Worm (Caenorhabditis elegans): Measurements from ENCODE around the gene dyf-4.
A peak's percentile ranks its signal among the peaks of the same experiment; 100 is the strongest.

Gene dyf-4

DNA sequence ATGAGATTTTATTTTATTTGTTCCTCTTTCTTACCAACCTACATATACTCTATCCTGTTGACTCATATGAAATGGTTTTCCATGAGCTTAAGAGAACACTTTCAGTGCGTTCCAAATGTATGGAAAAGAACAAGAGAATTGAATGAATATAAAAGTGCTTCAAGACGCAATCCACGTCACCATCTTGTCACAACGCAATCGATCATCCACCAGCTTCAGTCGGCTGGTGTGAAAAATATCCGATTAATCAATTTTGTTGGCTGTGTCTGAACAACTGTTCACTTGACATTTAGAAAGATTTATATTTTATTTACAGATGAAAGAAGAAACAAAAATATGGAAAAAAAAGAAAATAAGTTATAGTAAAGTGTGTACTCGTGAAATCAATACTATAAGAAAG, 2.2 kb downstream of the dyf-4 start:
- TF ChIP-seq drap-1 (GFP tag; optimal IDR thresholded peaks at IDR 0.05): no peak
- peak; percentile 76 for TF ChIP-seq unc-62 (GFP tag; optimal IDR thresholded peaks at IDR 0.05)
- peak; percentile 24 for TF ChIP-seq hlh-1 (tag; optimal IDR thresholded peaks at IDR 0.05)

DNA sequence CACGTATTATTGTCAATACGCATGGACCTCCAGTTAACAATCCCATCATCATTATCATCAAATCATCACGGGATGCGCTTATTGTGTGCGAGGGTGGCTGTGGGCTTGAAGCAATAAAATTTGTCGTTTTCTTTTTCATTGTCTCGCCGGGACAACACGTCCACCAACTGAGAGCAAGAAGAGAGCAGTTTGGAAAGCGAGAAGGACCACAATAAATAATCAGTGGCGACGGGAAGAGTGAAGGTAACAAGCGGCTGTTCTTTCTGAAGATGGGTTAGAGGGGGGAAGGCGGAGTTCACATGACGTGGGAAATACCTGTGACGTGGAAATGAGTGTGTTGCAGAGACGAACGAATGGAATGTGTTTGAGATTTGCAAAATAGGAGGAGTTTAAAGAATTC, 6.8 kb downstream of the dyf-4 start:
- TF ChIP-seq drap-1 (GFP tag; optimal IDR thresholded peaks at IDR 0.05): no peak
- TF ChIP-seq hlh-1 (tag; optimal IDR thresholded peaks at IDR 0.05): peak; percentile 93
- TF ChIP-seq unc-62 (GFP tag; optimal IDR thresholded peaks at IDR 0.05): peak; percentile 79
- peak; percentile 84 for TF ChIP-seq unc-120 (tag; optimal IDR thresholded peaks at IDR 0.05; ENCODE audit: poor library complexity, severe bottlenecking)

DNA sequence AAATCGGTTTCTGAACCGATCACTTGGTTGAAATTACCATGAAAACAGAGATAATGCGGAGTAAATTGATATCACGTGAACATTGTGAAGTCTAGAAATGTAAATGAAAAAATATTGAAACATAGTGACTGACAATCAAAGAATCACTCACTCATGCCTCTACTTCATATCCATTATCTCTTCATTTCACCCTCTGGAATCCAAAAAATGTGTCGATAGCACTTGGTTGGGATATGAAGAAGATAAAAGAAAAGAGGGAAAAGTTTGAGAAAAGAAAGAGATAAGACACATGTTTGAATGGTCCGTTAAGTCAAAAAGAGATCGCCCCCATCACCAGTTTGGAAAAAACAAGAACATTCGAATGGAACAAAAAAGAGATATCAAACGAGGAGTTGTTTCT, 7.8 kb downstream of the dyf-4 start:
- no peak for TF ChIP-seq elt-1 (tag; optimal IDR thresholded peaks at IDR 0.05; ENCODE audit: borderline replicate concordance, insufficient read depth)
- TF ChIP-seq unc-120 (tag; optimal IDR thresholded peaks at IDR 0.05; ENCODE audit: poor library complexity, severe bottlenecking): peak; percentile 70
- peak; percentile 74 for TF ChIP-seq unc-62 (GFP tag; optimal IDR thresholded peaks at IDR 0.05)
- no peak for TF ChIP-seq lsy-2 (tag; optimal IDR thresholded peaks at IDR 0.05)
- TF ChIP-seq hlh-1 (tag; optimal IDR thresholded peaks at IDR 0.05): peak; percentile 47

DNA sequence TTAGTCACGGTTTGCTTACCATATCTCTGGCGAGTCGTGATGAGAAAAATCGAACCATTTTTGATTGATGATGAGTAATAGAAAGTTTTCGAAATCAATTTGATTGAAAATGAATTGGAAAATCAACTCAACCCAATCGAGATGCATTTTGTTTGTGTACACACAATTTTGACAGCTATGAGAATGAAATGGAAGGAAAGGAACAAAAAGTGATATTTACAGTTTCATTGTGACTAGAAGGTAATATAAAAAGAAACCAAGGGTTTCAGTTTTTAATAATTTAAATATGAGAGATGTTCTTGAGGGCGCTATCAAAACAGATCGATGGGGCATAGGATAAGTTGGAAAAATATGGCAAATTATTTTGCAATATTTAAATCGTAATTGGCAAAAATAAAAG, 8.4 kb downstream of the dyf-4 start, which contains the start of gene cal-1:
Gene cal-1, minus strand, starts transcription at position 101 of the 400 bp plus-strand sequence.
- TF ChIP-seq cnd-1 (tag; optimal IDR thresholded peaks at IDR 0.05) (no peak), ceh-39 (tag; optimal IDR thresholded peaks at IDR 0.05) (no peak), tbx-8 (GFP tag; optimal IDR thresholded peaks at IDR 0.05) (no peak), snpc-4 (tag; optimal IDR thresholded peaks at IDR 0.05) (no peak), nhr-28 (tag; optimal IDR thresholded peaks at IDR 0.05) (no peak), flh-1 (GFP tag; optimal IDR thresholded peaks at IDR 0.05) (no peak), hlh-1 (tag; optimal IDR thresholded peaks at IDR 0.05) (no peak), ces-1 (GFP tag; optimal IDR thresholded peaks at IDR 0.05) (no peak), drap-1 (GFP tag; optimal IDR thresholded peaks at IDR 0.05) (no peak), unc-120 (tag; optimal IDR thresholded peaks at IDR 0.05; ENCODE audit: poor library complexity, severe bottlenecking) (no peak), lin-32 (GFP tag; optimal IDR thresholded peaks at IDR 0.05) (no peak)

DNA sequence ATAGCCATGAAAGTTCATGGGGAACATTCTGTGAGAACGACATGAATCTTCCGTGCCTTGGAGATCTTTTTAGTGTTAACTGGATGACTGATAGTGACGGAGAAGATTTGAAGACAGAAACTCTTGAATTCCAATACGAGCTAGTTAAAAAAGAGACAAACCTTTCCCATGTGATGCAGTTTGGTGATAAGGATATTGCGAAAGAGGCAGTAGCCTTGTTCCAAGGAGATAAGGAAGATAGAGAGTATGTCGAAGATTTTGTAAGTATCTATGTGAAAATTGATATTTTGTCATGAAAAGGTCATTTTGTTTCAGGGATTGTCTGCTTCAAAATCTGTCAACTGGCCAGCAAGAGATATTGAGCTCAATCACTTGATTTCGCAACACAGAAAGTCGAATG, 11.6 kb downstream of the dyf-4 start:
- no peak for TF ChIP-seq unc-39 (tag; optimal IDR thresholded peaks at IDR 0.05)
- no peak for TF ChIP-seq unc-62 (GFP tag; optimal IDR thresholded peaks at IDR 0.05)
- no peak for TF ChIP-seq flh-1 (GFP tag; optimal IDR thresholded peaks at IDR 0.05)
- TF ChIP-seq ham-2 (GFP tag; optimal IDR thresholded peaks at IDR 0.05): no peak
- no peak for TF ChIP-seq blmp-1 (tag; optimal IDR thresholded peaks at IDR 0.05)
- TF ChIP-seq nhr-12 (tag; optimal IDR thresholded peaks at IDR 0.05): no peak
- TF ChIP-seq snpc-4 (tag; optimal IDR thresholded peaks at IDR 0.05): no peak
- TF ChIP-seq tbx-8 (GFP tag; optimal IDR thresholded peaks at IDR 0.05): no peak
- TF ChIP-seq cnd-1 (tag; optimal IDR thresholded peaks at IDR 0.05): no peak
- no peak for TF ChIP-seq bed-3 (GFP tag; optimal IDR thresholded peaks at IDR 0.05)
- no peak for TF ChIP-seq lin-32 (GFP tag; optimal IDR thresholded peaks at IDR 0.05)
- TF ChIP-seq hlh-1 (tag; optimal IDR thresholded peaks at IDR 0.05): no peak
- no peak for TF ChIP-seq ceh-39 (tag; optimal IDR thresholded peaks at IDR 0.05)
- TF ChIP-seq drap-1 (GFP tag; optimal IDR thresholded peaks at IDR 0.05): no peak
- TF ChIP-seq mep-1 (tag; optimal IDR thresholded peaks at IDR 0.05): no peak

DNA sequence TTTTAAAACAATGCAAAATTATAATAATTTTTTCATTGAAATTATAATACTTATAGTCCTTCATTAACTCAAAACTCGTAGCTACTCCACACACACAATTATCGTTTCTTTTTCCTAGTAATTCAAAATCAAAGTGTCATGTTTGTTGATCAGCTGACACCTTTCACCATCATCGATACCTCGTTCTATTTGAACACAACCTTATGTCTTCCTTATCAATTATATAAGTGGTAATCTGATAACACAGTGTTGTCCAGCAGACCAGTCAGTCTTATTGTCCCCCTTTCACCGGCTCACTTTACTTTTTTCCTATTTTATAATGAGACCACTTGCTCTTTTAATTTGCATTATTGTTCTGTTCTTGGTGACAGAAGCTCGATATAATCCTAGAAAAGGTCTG, 12.8 kb downstream of the dyf-4 start, which contains the start of the genes T28H10.2 and lgmn-1:
Gene T28H10.2, minus strand, starts transcription at position 177 of the 400 bp plus-strand sequence.
Gene lgmn-1, plus strand, starts transcription at position 284 of the 400 bp plus-strand sequence.
- TF ChIP-seq mls-2 (tag; optimal IDR thresholded peaks at IDR 0.05) (no peak), elt-1 (tag; optimal IDR thresholded peaks at IDR 0.05; ENCODE audit: borderline replicate concordance, insufficient read depth) (no peak), elt-3 (tag; optimal IDR thresholded peaks at IDR 0.05) (no peak), lsy-2 (tag; optimal IDR thresholded peaks at IDR 0.05) (no peak), M03D4.4 (tag; optimal IDR thresholded peaks at IDR 0.05) (no peak)

DNA sequence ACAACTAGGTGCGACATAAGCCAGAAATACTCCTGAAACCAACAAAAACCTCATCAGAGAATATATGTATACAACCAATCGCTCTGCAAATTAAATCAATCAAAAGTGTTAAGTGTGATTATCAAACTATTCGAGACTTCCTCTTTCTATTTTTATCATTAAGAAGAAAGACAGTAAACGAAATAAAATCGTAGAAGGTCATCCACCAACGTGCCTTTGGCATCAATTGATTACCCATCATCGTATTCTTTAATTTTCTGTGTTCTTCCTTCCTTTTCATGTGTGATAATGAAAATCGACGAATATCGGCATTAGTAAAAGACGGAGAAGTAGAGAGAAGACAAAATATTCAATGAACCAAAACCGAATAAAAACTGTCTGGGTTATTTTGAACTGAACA, 13.6 kb downstream of the dyf-4 start:
- TF ChIP-seq mep-1 (tag; optimal IDR thresholded peaks at IDR 0.05): no peak
- TF ChIP-seq ceh-83 (GFP tag; optimal IDR thresholded peaks at IDR 0.05): no peak
- TF ChIP-seq lsy-2 (tag; optimal IDR thresholded peaks at IDR 0.05): no peak
- no peak for TF ChIP-seq ces-1 (GFP tag; optimal IDR thresholded peaks at IDR 0.05)
- no peak for TF ChIP-seq M03D4.4 (tag; optimal IDR thresholded peaks at IDR 0.05)
- TF ChIP-seq snpc-4 (tag; optimal IDR thresholded peaks at IDR 0.05): no peak
- no peak for TF ChIP-seq lin-32 (GFP tag; optimal IDR thresholded peaks at IDR 0.05)
- no peak for TF ChIP-seq unc-39 (tag; optimal IDR thresholded peaks at IDR 0.05)
- no peak for TF ChIP-seq blmp-1 (tag; optimal IDR thresholded peaks at IDR 0.05)
- TF ChIP-seq nhr-2 (tag; optimal IDR thresholded peaks at IDR 0.05): no peak
- TF ChIP-seq nhr-237 (tag; optimal IDR thresholded peaks at IDR 0.05): no peak
- TF ChIP-seq cnd-1 (tag; optimal IDR thresholded peaks at IDR 0.05): no peak
- no peak for TF ChIP-seq nhr-28 (tag; optimal IDR thresholded peaks at IDR 0.05)
- no peak for TF ChIP-seq flh-1 (GFP tag; optimal IDR thresholded peaks at IDR 0.05)
- TF ChIP-seq zip-8 (tag; optimal IDR thresholded peaks at IDR 0.05): no peak
- no peak for TF ChIP-seq elt-3 (tag; optimal IDR thresholded peaks at IDR 0.05)
- TF ChIP-seq lin-13 (tag; optimal IDR thresholded peaks at IDR 0.05): no peak
